Worm (Caenorhabditis elegans) whole organism, L4/young adult: ENCODE measurements around the gene E02C12.9.

Source experiments
- W03F9.2 ChIP-seq: fragments of 150-350 bp; optimal IDR thresholded peaks from 2 replicates; lab custom pipeline; 2014; ENCODE audit warnings: missing biosample characterization, missing genetic modification characterization
- dao-5 ChIP-seq: sonication (generic microtip); optimal IDR thresholded peaks from 2 replicates; lab custom pipeline; 2016; ENCODE audit warnings: missing genotype, missing genetic modification characterization, moderate library complexity, missing compliant biosample characterization
- him-1 ChIP-seq: sonication (generic microtip); optimal IDR thresholded peaks from 2 replicates; lab custom pipeline; 2016; ENCODE audit warnings: missing genotype, missing genetic modification reagents, missing genetic modification characterization, missing compliant biosample characterization

DNA sequence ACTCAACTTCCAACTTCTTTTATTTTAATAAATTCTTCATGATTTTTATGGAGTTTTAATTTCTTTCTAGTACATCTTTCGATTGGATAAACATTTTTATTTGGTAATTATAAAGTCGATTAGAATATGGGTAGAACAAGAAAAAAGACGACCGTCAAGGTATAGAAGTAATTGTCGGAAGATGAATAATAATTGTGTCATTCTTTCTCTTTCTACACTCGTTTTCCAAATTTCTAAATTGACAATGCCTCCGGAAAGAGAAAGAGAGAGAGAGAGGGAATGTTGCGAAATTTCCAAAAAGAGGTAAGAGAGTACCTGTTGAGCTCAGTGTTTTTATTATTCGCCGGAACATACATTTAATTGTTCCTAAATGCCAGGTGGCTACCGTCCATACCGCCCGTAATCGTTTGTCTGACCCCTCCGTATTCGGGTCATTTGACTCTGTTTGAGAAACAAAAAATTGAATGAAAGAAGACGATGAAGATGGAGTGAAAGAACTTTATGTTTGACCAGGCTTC is 6.6 kb upstream of the E02C12.9 start, which contains the start of gene E02C12.12:
- TF ChIP-seq him-1 (no peak), dao-5 (tag; lab: Kevin White, UChicago) (no peak), W03F9.2 (tag; lab: Kevin White, UChicago) (no peak)
